Fruit fly (Drosophila melanogaster): ENCODE measurements around the gene tty.
A peak's percentile ranks its signal among the peaks of the same experiment; 100 is the strongest.

Gene tty

dm6 chrX:21339476-21339931, at the start of gene tty, which contains the start of gene fliI (continued):
- TF ChIP-seq Fer1 (GFP tag; optimal IDR thresholded peaks at IDR 0.05) (peak; percentile 61), chif (GFP tag; optimal IDR thresholded peaks at IDR 0.05) (peak; percentile 74 to 82), lola (GFP tag; optimal IDR thresholded peaks at IDR 0.05) (peak in 1 of 3 experiments; percentile 41), stc (GFP tag; IDR thresholded peaks at IDR 0.05) (peak; percentile 81), her (GFP tag; optimal IDR thresholded peaks at IDR 0.05) (peak; percentile 75), danr (GFP tag; IDR thresholded peaks at IDR 0.05) (peak; percentile 60; the same call in 1 of the 2 replicates), B-H2 (GFP tag; optimal IDR thresholded peaks at IDR 0.05) (peak; percentile 39), mld (GFP tag; IDR thresholded peaks at IDR 0.05; ENCODE audit: partially characterized antibody) (no peak), CG6689 (GFP tag; IDR thresholded peaks at IDR 0.05) (peak; percentile 90), jing (GFP tag; optimal IDR thresholded peaks at IDR 0.05) (peak; percentile 56), Rx (GFP tag; IDR thresholded peaks at IDR 0.05) (peak; percentile 90), tup (GFP tag; optimal IDR thresholded peaks at IDR 0.05) (peak; percentile 30), otp (GFP tag; IDR thresholded peaks at IDR 0.05) (peak; percentile 84), E2f1 (GFP tag; IDR thresholded peaks at IDR 0.05) (peak; percentile 87), CG15479 (GFP tag; optimal IDR thresholded peaks at IDR 0.05) (no peak), Ssrp (tag; optimal IDR thresholded peaks at IDR 0.05) (peak; percentile 65), croc (GFP tag; conservative IDR thresholded peaks at IDR 0.05) (peak; percentile 62), CG17568 (GFP tag; optimal IDR thresholded peaks at IDR 0.05) (no peak), YL-1 (GFP tag; optimal IDR thresholded peaks at IDR 0.05) (peak; percentile 64), CG12219 (GFP tag; optimal IDR thresholded peaks at IDR 0.05) (peak; percentile 60), Kr (GFP tag; optimal IDR thresholded peaks at IDR 0.05) (no peak), CG10209 (GFP tag; optimal IDR thresholded peaks at IDR 0.05) (peak; percentile 82), CG12299 (tag; optimal IDR thresholded peaks at IDR 0.05) (no peak), da (GFP tag; optimal IDR thresholded peaks at IDR 0.05) (peak; percentile 18), GATAe (GFP tag; conservative IDR thresholded peaks at IDR 0.05) (peak; percentile 45; the same call in 1 of the 2 replicates), Ptx1 (GFP tag; IDR thresholded peaks at IDR 0.05) (peak; percentile 94), CG3995 (GFP tag; optimal IDR thresholded peaks at IDR 0.05) (peak; percentile 93), ERR (GFP tag; optimal IDR thresholded peaks at IDR 0.05) (peak; percentile 81), CG14050 (GFP tag; IDR thresholded peaks at IDR 0.05) (peak; percentile 83), Camta (GFP tag; optimal IDR thresholded peaks at IDR 0.05) (peak; percentile 79), CG12942 (GFP tag; optimal IDR thresholded peaks at IDR 0.05) (peak; percentile 81), bowl (GFP tag; IDR thresholded peaks at IDR 0.05) (peak; percentile 72), CG5953 (GFP tag; IDR thresholded peaks at IDR 0.05) (peak; percentile 69; the same call in 1 of the 2 replicates), MESR4 (GFP tag; optimal IDR thresholded peaks at IDR 0.05) (peak; percentile 70), gce (GFP tag; IDR thresholded peaks at IDR 0.05) (peak; percentile 80), C15 (GFP tag; IDR thresholded peaks at IDR 0.05) (0 out of 3 replicates have a peak, but pooled peaks have one; percentile 45), sd (tag; optimal IDR thresholded peaks at IDR 0.05) (peak; percentile 43), CG34224 (GFP tag; IDR thresholded peaks at IDR 0.05; ENCODE audit: partially characterized antibody) (no peak), CG30020 (tag; optimal IDR thresholded peaks at IDR 0.05) (peak; percentile 27), Mrtf (GFP tag; IDR thresholded peaks at IDR 0.05) (peak; percentile 89), CG9727 (GFP tag; optimal IDR thresholded peaks at IDR 0.05) (peak; percentile 79), lilli (GFP tag; optimal IDR thresholded peaks at IDR 0.05) (peak; percentile 91), CG1792 (GFP tag; optimal IDR thresholded peaks at IDR 0.05) (peak; percentile 55), lov (optimal IDR thresholded peaks at IDR 0.05) (no peak), lov (GFP tag; IDR thresholded peaks at IDR 0.05) (peak; percentile 85), chm (GFP tag; IDR thresholded peaks at IDR 0.05) (peak; percentile 91), ab (GFP tag; optimal IDR thresholded peaks at IDR 0.05) (peak; percentile 24), Dad (GFP tag; optimal IDR thresholded peaks at IDR 0.05) (peak; percentile 74), Lim3 (GFP tag; IDR thresholded peaks at IDR 0.05) (peak; percentile 46; the same call in 1 of the 2 replicates), NC2β (GFP tag; optimal IDR thresholded peaks at IDR 0.05) (peak; percentile 74), Atf-2 (GFP tag; optimal IDR thresholded peaks at IDR 0.05) (peak; percentile 67)
